Fruit fly (Drosophila melanogaster): ENCODE measurements around the gene CG8960.

The CG8960 gene

DNA sequence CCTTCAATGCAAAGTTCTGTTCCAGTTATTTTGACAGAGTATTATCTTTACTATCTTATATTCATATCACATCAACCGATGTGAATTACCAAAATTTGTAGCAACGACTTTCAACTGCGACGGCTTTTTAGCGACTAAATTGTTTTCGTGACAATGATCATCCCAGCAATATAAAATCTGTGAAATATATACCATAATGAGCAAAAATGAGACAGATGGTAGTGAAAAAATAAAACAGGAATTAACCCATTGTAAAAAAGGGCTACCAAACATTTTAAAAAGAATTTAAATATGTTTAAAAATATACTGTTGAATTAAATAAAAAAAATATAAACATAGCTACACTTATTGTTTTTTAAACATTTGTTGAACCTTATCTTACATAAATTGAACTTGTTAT is 22.6 kb upstream of the CG8960 start, which contains the start of gene CG15820:
TSS of gene CG15820 (minus strand) at position 101 of the 400 bp plus-strand sequence.
- TF ChIP-seq eg (GFP tag; IDR thresholded peaks at IDR 0.05) (no peak), svp (GFP tag) (peak; percentile 42)

DNA sequence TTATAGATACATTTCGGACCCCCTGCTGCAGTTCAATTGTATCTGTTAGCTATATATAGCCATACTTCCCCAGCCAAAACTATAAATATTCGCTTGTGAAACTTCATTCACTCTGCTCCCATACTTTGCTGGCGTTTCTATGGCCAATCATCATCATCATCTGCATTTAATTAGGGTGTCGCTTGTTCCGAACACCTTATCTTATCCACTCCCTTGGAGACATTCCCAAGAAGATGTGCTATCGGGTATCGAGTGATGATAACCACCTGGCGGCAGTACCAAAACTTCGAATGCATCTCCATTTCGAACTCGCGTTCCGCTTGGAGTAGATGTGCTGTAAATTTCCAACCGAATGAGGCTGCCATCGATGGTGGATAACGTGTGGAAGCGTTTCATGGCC is 11.2 kb upstream of the CG8960 start, which contains the start of gene CG13810:
TSS of gene CG13810 (plus strand) at position 301 of the 400 bp plus-strand sequence.
- TF ChIP-seq Eip75B (GFP tag; optimal IDR thresholded peaks at IDR 0.05) (no peak), net (GFP tag; optimal IDR thresholded peaks at IDR 0.05) (no peak), CG6808 (GFP tag; optimal IDR thresholded peaks at IDR 0.05) (no peak), fd85E (GFP tag; optimal IDR thresholded peaks at IDR 0.05) (no peak), cyc (GFP tag; optimal IDR thresholded peaks at IDR 0.05) (no peak), CG6163 (GFP tag; IDR thresholded peaks at IDR 0.05) (no peak), ss (GFP tag; optimal IDR thresholded peaks at IDR 0.05) (no peak), CG7368 (GFP tag; optimal IDR thresholded peaks at IDR 0.05) (no peak), CG10669 (GFP tag; optimal IDR thresholded peaks at IDR 0.05) (no peak), CG1621 (tag; optimal IDR thresholded peaks at IDR 0.05) (no peak), achi (GFP tag; optimal IDR thresholded peaks at IDR 0.05) (no peak), CG11762 (GFP tag; optimal IDR thresholded peaks at IDR 0.05; ENCODE audit: insufficient read depth) (no peak), CG4318 (GFP tag; optimal IDR thresholded peaks at IDR 0.05) (no peak)

DNA sequence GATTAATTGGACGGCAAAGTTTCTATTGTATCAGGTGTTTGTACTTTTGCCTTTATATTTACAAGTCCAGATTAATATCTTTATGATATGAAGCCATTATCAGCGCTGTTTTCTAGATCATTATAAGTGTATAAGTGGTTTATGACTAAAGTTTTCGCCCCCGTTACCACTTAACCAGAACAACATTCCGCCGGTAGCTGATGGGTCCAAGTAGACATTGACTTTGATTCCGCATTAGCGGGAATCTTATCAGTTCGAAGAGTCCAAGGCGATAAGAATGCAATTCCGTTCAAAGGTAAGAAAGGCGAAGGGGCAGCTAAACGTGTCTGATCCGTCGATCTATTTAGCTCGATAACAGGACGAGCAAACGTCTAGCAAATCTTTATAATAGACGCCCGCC is 5.3 kb upstream of the CG8960 start:
- TF ChIP-seq CG11762 (GFP tag; optimal IDR thresholded peaks at IDR 0.05; ENCODE audit: insufficient read depth) (no peak), svp (GFP tag) (peak; percentile 43), Blimp-1 (GFP tag; optimal IDR thresholded peaks at IDR 0.05) (no peak)

DNA sequence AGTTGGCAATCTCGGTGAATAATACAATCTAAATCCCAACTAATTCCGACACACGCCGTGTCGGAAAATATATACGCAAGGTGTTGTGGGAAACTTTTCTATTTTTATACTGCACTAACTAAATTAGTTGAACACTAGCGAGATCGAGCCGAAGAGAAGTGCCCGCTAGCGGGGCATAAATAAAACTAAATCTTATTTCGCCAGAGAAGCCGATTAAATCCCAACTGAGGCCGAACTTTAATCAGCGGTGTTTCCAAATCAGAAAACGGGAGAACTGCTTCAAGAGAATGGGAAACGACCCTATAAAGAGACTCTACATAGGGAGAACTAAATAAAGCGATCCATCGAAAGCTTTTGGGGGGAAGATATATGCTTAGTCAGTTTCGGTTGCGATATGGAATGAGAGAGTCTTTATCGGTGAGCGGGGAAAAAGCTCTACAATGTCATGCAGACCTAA is 4.8 kb upstream of the CG8960 start, which contains the start of gene CG5707:
TSS of gene CG5707 (minus strand) at position 228 of the 457 bp plus-strand sequence.
- TF ChIP-seq Eip78C (GFP tag) (peak; percentile 16), CG6808 (GFP tag; optimal IDR thresholded peaks at IDR 0.05) (no peak)

DNA sequence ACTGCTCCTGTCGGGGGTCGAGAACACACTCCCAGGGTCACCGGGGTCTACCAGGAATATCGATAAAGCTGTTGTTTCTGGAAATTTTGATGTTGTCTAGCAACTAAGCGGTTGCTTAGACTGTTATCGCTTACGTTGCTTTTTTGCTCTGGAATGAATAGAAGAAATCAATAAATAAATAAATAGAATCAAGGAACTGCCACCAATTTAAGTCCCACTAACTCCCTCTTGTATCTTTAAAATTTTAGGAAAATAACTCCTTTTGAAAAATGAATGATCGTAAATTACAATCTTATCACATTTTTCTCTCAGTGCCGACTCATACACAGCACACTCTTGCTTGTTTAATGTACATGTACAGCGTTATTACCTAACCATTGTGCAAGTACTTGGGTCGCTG is 15.6 kb downstream of the CG8960 start, which contains the start of gene CG15878:
TSS of gene CG15878 (minus strand) at position 101 of the 400 bp plus-strand sequence.
- no peak for TF ChIP-seq Sox15 (GFP tag; optimal IDR thresholded peaks at IDR 0.05)
- TF ChIP-seq ss (GFP tag; optimal IDR thresholded peaks at IDR 0.05), result no peak
- no peak for TF ChIP-seq CG7368 (GFP tag; optimal IDR thresholded peaks at IDR 0.05)
- no peak for TF ChIP-seq CG32006 (GFP tag; optimal IDR thresholded peaks at IDR 0.05)
- TF ChIP-seq CG11762 (GFP tag; optimal IDR thresholded peaks at IDR 0.05; ENCODE audit: insufficient read depth), result no peak
- no peak for TF ChIP-seq CG8632 (GFP tag; optimal IDR thresholded peaks at IDR 0.05)
- no peak for TF ChIP-seq CG6854 (GFP tag; optimal IDR thresholded peaks at IDR 0.05)
- TF ChIP-seq CG9139 (GFP tag; optimal IDR thresholded peaks at IDR 0.05), result no peak
- TF ChIP-seq Ets21C (GFP tag; optimal IDR thresholded peaks at IDR 0.05), result no peak
- no peak for TF ChIP-seq Ets96B (tag; optimal IDR thresholded peaks at IDR 0.05)
- TF ChIP-seq pdm3 (GFP tag; optimal IDR thresholded peaks at IDR 0.05), result no peak
- no peak for TF ChIP-seq CG8119 (GFP tag; IDR thresholded peaks at IDR 0.05)
- no peak for TF ChIP-seq cyc (GFP tag; optimal IDR thresholded peaks at IDR 0.05)
- TF ChIP-seq CG6808 (GFP tag; optimal IDR thresholded peaks at IDR 0.05), result no peak
- TF ChIP-seq Eip78C (GFP tag), result no peak
- TF ChIP-seq Hr4 (GFP tag; optimal IDR thresholded peaks at IDR 0.05), result no peak
- TF ChIP-seq dsx (GFP tag; optimal IDR thresholded peaks at IDR 0.05; ENCODE audit: poor library complexity, severe bottlenecking), result no peak

DNA sequence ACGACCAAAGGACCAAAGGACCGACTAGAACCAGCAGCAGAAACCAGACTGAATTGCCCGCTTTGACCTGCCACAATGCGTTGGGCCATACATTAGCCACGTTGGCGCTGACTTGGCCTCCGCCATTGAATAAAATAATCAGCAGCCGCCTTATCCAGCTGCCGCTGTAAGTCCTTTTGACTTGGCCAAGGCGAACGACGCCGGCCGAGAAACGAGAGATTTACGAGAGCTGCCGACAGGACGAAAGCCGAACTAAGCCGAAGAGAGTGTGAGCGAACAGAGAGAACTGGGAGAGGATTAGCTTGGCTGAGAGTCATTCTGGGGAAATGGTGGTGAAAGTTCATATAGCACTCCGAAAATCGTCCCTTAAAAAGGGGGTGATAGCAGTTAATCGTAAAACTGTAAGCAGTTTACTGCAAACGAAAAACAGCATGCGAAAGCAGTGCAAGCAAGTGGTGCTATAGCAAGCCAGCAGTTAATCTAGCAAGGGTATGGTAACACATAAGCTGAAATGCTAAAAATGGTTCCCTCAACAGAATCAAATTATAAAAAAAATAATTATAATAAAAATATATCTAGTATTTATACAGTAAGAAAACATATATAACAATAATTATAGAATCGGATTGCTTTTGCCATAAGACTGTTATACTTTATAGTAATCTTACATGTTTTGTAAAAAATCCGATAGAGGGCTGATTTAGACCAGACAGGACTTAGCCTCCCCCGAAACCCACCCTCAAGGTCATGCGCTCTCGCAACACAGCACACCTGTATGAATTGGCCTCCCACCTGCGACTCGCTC is 31.8 kb downstream of the CG8960 start:
- no peak for TF ChIP-seq Gug (GFP tag; IDR thresholded peaks at IDR 0.05)
- no peak for TF ChIP-seq Smox (GFP tag; optimal IDR thresholded peaks at IDR 0.05)
- TF ChIP-seq eg (GFP tag; IDR thresholded peaks at IDR 0.05), result no peak
- TF ChIP-seq dsx (GFP tag; optimal IDR thresholded peaks at IDR 0.05; ENCODE audit: poor library complexity, severe bottlenecking), result no peak
- no peak for TF ChIP-seq CG6854 (GFP tag; optimal IDR thresholded peaks at IDR 0.05)
- no peak for TF ChIP-seq CG8319 (GFP tag; optimal IDR thresholded peaks at IDR 0.05)
- TF ChIP-seq Blimp-1 (GFP tag; optimal IDR thresholded peaks at IDR 0.05), result no peak
- TF ChIP-seq esn (GFP tag; optimal IDR thresholded peaks at IDR 0.05), result no peak
- TF ChIP-seq CG32006 (GFP tag; optimal IDR thresholded peaks at IDR 0.05), result no peak
- no peak for TF ChIP-seq achi (GFP tag; optimal IDR thresholded peaks at IDR 0.05)
- no peak for TF ChIP-seq dac (GFP tag; optimal IDR thresholded peaks at IDR 0.05)
- no peak for TF ChIP-seq Eip78C (GFP tag)
- TF ChIP-seq spab (GFP tag; optimal IDR thresholded peaks at IDR 0.05), result no peak
- no peak for TF ChIP-seq Sox102F (GFP tag; optimal IDR thresholded peaks at IDR 0.05)
- no peak for TF ChIP-seq Ets21C (GFP tag; optimal IDR thresholded peaks at IDR 0.05)

All from whole organism, prepupa.